Fruit fly (Drosophila melanogaster) whole organism, embryonic: Measurements from ENCODE around the gene Cpr67Fb.
A peak's percentile ranks its signal among the peaks of the same experiment; 100 is the strongest.

Experiments used
- Atf6 ChIP-seq: fragments of 200-800 bp; sonication (Bioruptor generic); IDR thresholded peaks from 2 replicates; pipeline ENCODE4 v1.3.6; 2022; ENCODE audit warnings: missing biosample characterization, missing genetic modification characterization
- BEAF-32 ChIP-seq: fragments of 200-800 bp; sonication (Bioruptor generic); optimal IDR thresholded peaks from 3 replicates; lab custom pipeline; 2017; ENCODE audit warnings: missing biosample characterization, missing genetic modification characterization, mild to moderate bottlenecking, moderate library complexity, missing genetic modification reagents
- BtbVII ChIP-seq: fragments of 200-800 bp; sonication (Bioruptor generic); optimal IDR thresholded peaks from 3 replicates; lab custom pipeline; 2017; ENCODE audit warnings: missing biosample characterization, mild to moderate bottlenecking, missing genetic modification characterization
- CG10366 ChIP-seq: fragments of 200-800 bp; sonication (Bioruptor generic); IDR thresholded peaks from 2 replicates; pipeline ENCODE4 v1.3.6; 2022; ENCODE audit warnings: missing biosample characterization, missing genetic modification characterization
- CG10431 ChIP-seq: fragments of 200-800 bp; sonication (Bioruptor generic); optimal IDR thresholded peaks from 3 replicates; lab custom pipeline; 2018; ENCODE audit warnings: missing biosample characterization, mild to moderate bottlenecking, missing genetic modification characterization
- CG10543 ChIP-seq: fragments of 200-800 bp; sonication (Bioruptor generic); optimal IDR thresholded peaks from 3 replicates; lab custom pipeline; 2017; ENCODE audit warnings: missing biosample characterization, mild to moderate bottlenecking, missing genetic modification characterization, moderate library complexity
- CG10979 ChIP-seq: fragments of 200-800 bp; sonication (Bioruptor generic); optimal IDR thresholded peaks from 2 replicates; lab custom pipeline; 2018; ENCODE audit warnings: missing biosample characterization, mild to moderate bottlenecking, missing genetic modification characterization, moderate library complexity
- CG11247 ChIP-seq: fragments of 200-800 bp; sonication (Bioruptor generic); IDR thresholded peaks from 2 replicates; pipeline ENCODE4 v1.3.6; 2022; ENCODE audit warnings: missing biosample characterization, missing genetic modification characterization
- CG14014 ChIP-seq: fragments of 200-800 bp; sonication (Bioruptor generic); IDR thresholded peaks from 2 replicates; pipeline ENCODE4 v1.3.6; 2022; ENCODE audit warnings: missing biosample characterization, missing genetic modification characterization
- CG14965 ChIP-seq: fragments of 200-800 bp; sonication (Bioruptor generic); optimal IDR thresholded peaks from 2 replicates; lab custom pipeline; 2016; ENCODE audit warnings: missing biosample characterization, missing genetic modification characterization, borderline replicate concordance
- CG15073 ChIP-seq: fragments of 200-800 bp; sonication (Bioruptor generic); optimal IDR thresholded peaks from 2 replicates; lab custom pipeline; 2016; ENCODE audit warnings: missing biosample characterization, missing genetic modification characterization
- CG15269 ChIP-seq: fragments of 200-800 bp; sonication (Bioruptor generic); optimal IDR thresholded peaks from 2 replicates; lab custom pipeline; 2018; ENCODE audit warnings: missing biosample characterization, mild to moderate bottlenecking, missing genetic modification characterization, moderate library complexity
- CG17361 ChIP-seq: fragments of 200-800 bp; sonication (Bioruptor generic); IDR thresholded peaks from 3 replicates; pipeline ENCODE4 v1.3.6; 2022; ENCODE audit warnings: missing biosample characterization, missing genetic modification characterization
- CG31388 ChIP-seq: fragments of 200-800 bp; sonication (Bioruptor generic); optimal IDR thresholded peaks from 2 replicates; lab custom pipeline; 2016; ENCODE audit warnings: missing biosample characterization, missing genetic modification characterization
- CG3281 ChIP-seq: fragments of 200-800 bp; sonication (Bioruptor generic); optimal IDR thresholded peaks from 3 replicates; lab custom pipeline; 2017; ENCODE audit warnings: missing biosample characterization, mild to moderate bottlenecking, missing genetic modification characterization
- CG34224 ChIP-seq: fragments of 200-800 bp; sonication (Bioruptor generic); IDR thresholded peaks from 3 replicates; pipeline ENCODE4 v1.3.6; 2022; ENCODE audit warnings: missing biosample characterization, missing genetic modification characterization; ENCODE audit not compliant: partially characterized antibody
- CG43689 ChIP-seq: fragments of 200-800 bp; sonication (Bioruptor generic); IDR thresholded peaks from 2 replicates; pipeline ENCODE4 v1.3.6; 2022; ENCODE audit warnings: missing biosample characterization, missing genetic modification characterization
- CG4424 ChIP-seq: fragments of 200-800 bp; sonication (Bioruptor generic); optimal IDR thresholded peaks from 3 replicates; lab custom pipeline; 2016; ENCODE audit warnings: missing biosample characterization, missing genetic modification characterization
- CG7963 ChIP-seq: fragments of 200-800 bp; sonication (Bioruptor generic); IDR thresholded peaks from 3 replicates; pipeline ENCODE4 v1.3.6; 2022; ENCODE audit warnings: missing biosample characterization, missing genetic modification characterization; ENCODE audit not compliant: partially characterized antibody
- CG8089 ChIP-seq: fragments of 200-800 bp; sonication (Bioruptor generic); optimal IDR thresholded peaks from 3 replicates; lab custom pipeline; 2016; ENCODE audit warnings: missing biosample characterization, missing genetic modification characterization
- CG8281 ChIP-seq: fragments of 200-800 bp; sonication (Bioruptor generic); optimal IDR thresholded peaks from 2 replicates; lab custom pipeline; 2018; ENCODE audit warnings: missing biosample characterization, mild to moderate bottlenecking, missing genetic modification characterization, moderate library complexity
- Dbx ChIP-seq: fragments of 200-800 bp; sonication (Bioruptor generic); IDR thresholded peaks from 3 replicates; pipeline ENCODE4 v1.3.6; 2022; ENCODE audit warnings: missing biosample characterization, missing genetic modification characterization
- Dfd ChIP-seq, 2 experiments: fragments of >200 bp; optimal IDR thresholded peaks; 2 replicates each; lab custom pipeline; 2017; ENCODE audit warnings: missing biosample characterization in 2 of 2, missing genetic modification characterization in 2 of 2
- GATAe ChIP-seq: fragments of 200-800 bp; sonication (Bioruptor generic); conservative IDR thresholded peaks from 2 replicates; pipeline ENCODE4 v1.3.6; 2022; ENCODE audit warnings: missing biosample characterization, missing genetic modification characterization
- Gsc ChIP-seq: fragments of 200-800 bp; sonication (Bioruptor generic); IDR thresholded peaks from 2 replicates; pipeline ENCODE4 v1.3.6; 2022; ENCODE audit warnings: missing biosample characterization, missing genetic modification characterization
- HmgZ ChIP-seq: fragments of 200-800 bp; sonication (Bioruptor generic); optimal IDR thresholded peaks from 2 replicates; lab custom pipeline; 2018; ENCODE audit warnings: missing biosample characterization, mild to moderate bottlenecking, missing genetic modification characterization
- MTF-1 ChIP-seq: fragments of 200-800 bp; sonication (Bioruptor generic); optimal IDR thresholded peaks from 2 replicates; lab custom pipeline; 2018; ENCODE audit warnings: missing biosample characterization, mild to moderate bottlenecking, missing genetic modification characterization, borderline replicate concordance
- Mad ChIP-seq: fragments of 200-800 bp; sonication (Bioruptor generic); optimal IDR thresholded peaks from 2 replicates; lab custom pipeline; 2016; ENCODE audit warnings: missing biosample characterization, missing genetic modification characterization
- NC2β ChIP-seq: fragments of 200-800 bp; sonication (Bioruptor generic); optimal IDR thresholded peaks from 2 replicates; lab custom pipeline; 2016; ENCODE audit warnings: missing biosample characterization, missing genetic modification characterization
- PHDP ChIP-seq: fragments of 200-800 bp; sonication (Bioruptor generic); optimal IDR thresholded peaks from 3 replicates; lab custom pipeline; 2018; ENCODE audit warnings: missing biosample characterization, mild to moderate bottlenecking, missing genetic modification characterization, moderate library complexity
- Spps ChIP-seq: fragments of 200-800 bp; sonication (Bioruptor generic); optimal IDR thresholded peaks from 2 replicates; lab custom pipeline; 2018; ENCODE audit warnings: missing biosample characterization, mild to moderate bottlenecking, missing genetic modification characterization
- Sry-β ChIP-seq: fragments of 200-800 bp; sonication (Bioruptor generic); optimal IDR thresholded peaks from 2 replicates; lab custom pipeline; 2018; ENCODE audit warnings: missing biosample characterization, mild to moderate bottlenecking, missing genetic modification characterization, moderate library complexity
- TFAM ChIP-seq: fragments of 200-800 bp; sonication (Bioruptor generic); optimal IDR thresholded peaks from 2 replicates; lab custom pipeline; 2017; ENCODE audit warnings: missing biosample characterization, missing genetic modification characterization, inconsistent platforms
- ac ChIP-seq: fragments of 200-800 bp; sonication (Bioruptor generic); optimal IDR thresholded peaks from 3 replicates; lab custom pipeline; 2017; ENCODE audit warnings: missing biosample characterization, mild to moderate bottlenecking, missing genetic modification characterization
- dmrt11E ChIP-seq: fragments of 200-800 bp; sonication (Bioruptor generic); optimal IDR thresholded peaks from 3 replicates; lab custom pipeline; 2018; ENCODE audit warnings: missing biosample characterization, mild to moderate bottlenecking, missing genetic modification characterization, moderate library complexity
- gcm2 ChIP-seq: fragments of 200-800 bp; sonication (Bioruptor generic); optimal IDR thresholded peaks from 2 replicates; lab custom pipeline; 2016; ENCODE audit warnings: missing biosample characterization, missing genetic modification characterization
- her ChIP-seq: fragments of 200-800 bp; sonication (Bioruptor generic); optimal IDR thresholded peaks from 2 replicates; lab custom pipeline; 2016; ENCODE audit warnings: missing biosample characterization, missing genetic modification characterization
- mam ChIP-seq: fragments of 200-800 bp; sonication (Bioruptor generic); optimal IDR thresholded peaks from 3 replicates; lab custom pipeline; 2016; ENCODE audit warnings: missing biosample characterization, missing genetic modification characterization
- nerfin-2 ChIP-seq: fragments of 200-800 bp; sonication (Bioruptor generic); IDR thresholded peaks from 2 replicates; pipeline ENCODE4 v1.3.6; 2022; ENCODE audit warnings: missing biosample characterization, missing genetic modification characterization; ENCODE audit not compliant: partially characterized antibody
- phol ChIP-seq: fragments of 200-800 bp; sonication (Bioruptor generic); optimal IDR thresholded peaks from 3 replicates; lab custom pipeline; 2018; ENCODE audit warnings: missing biosample characterization, mild to moderate bottlenecking, missing genetic modification characterization, moderate library complexity
- pum ChIP-seq: fragments of 200-800 bp; sonication (Bioruptor generic); optimal IDR thresholded peaks from 2 replicates; lab custom pipeline; 2016; ENCODE audit warnings: missing biosample characterization, missing genetic modification characterization
- ranshi ChIP-seq: fragments of 200-800 bp; sonication (Bioruptor generic); IDR thresholded peaks from 2 replicates; pipeline ENCODE4 v1.3.6; 2022; ENCODE audit warnings: missing biosample characterization, missing genetic modification characterization
- row ChIP-seq: fragments of 200-800 bp; sonication (Bioruptor generic); IDR thresholded peaks from 3 replicates; pipeline ENCODE4 v1.3.6; 2022; ENCODE audit warnings: missing biosample characterization, missing genetic modification characterization
- sens ChIP-seq: fragments of 200-800 bp; sonication (Bioruptor generic); peaks from one replicate; lab custom pipeline; 2016; ENCODE audit warnings: missing biosample characterization, missing genetic modification characterization
- sim ChIP-seq: fragments of 200-800 bp; sonication (Bioruptor generic); IDR thresholded peaks from 2 replicates; pipeline ENCODE4 v1.3.6; 2022; ENCODE audit warnings: missing biosample characterization, missing genetic modification characterization
- sisA ChIP-seq: fragments of 200-800 bp; sonication (Bioruptor generic); IDR thresholded peaks from 2 replicates; pipeline ENCODE4 v1.3.6; 2022; ENCODE audit warnings: missing biosample characterization, missing genetic modification characterization
- so ChIP-seq: fragments of 200-800 bp; sonication (Bioruptor generic); IDR thresholded peaks from 3 replicates; pipeline ENCODE4 v1.3.6; 2022; ENCODE audit warnings: missing biosample characterization, missing genetic modification characterization
- tap ChIP-seq: fragments of 200-800 bp; optimal IDR thresholded peaks from 3 replicates; lab custom pipeline; 2019; ENCODE audit warnings: missing biosample characterization, mild to moderate bottlenecking, missing genetic modification characterization, moderate library complexity
- zen2 ChIP-seq: fragments of 200-800 bp; sonication (Bioruptor generic); IDR thresholded peaks from 3 replicates; pipeline ENCODE4 v1.3.6; 2022; ENCODE audit warnings: missing biosample characterization, missing genetic modification characterization; ENCODE audit not compliant: partially characterized antibody

The Cpr67Fb gene

dm6 chr3L:10866633-10867379 lies 27.2 kb upstream of the Cpr67Fb start (continued):
- TF ChIP-seq CG15269 (tag; lab: Kevin White, UChicago) (peak; percentile 56), CG15073 (GFP tag; lab: Kevin White, UChicago) (no peak), nerfin-2 (GFP tag; lab: Robert Waterston, UW) (no peak), row (peak; percentile 56), Dfd (GFP tag; optimal IDR thresholded peaks at IDR 0.05; lab: Kevin White, UChicago) (no peak), Dbx (GFP tag; lab: Robert Waterston, UW) (0 out of 3 replicates have a peak, but pooled peaks have one; percentile 53), CG10543 (GFP tag; lab: Kevin White, UChicago) (peak; percentile 54), gcm2 (GFP tag; lab: Kevin White, UChicago) (no peak), CG8281 (tag; lab: Kevin White, UChicago) (no peak), Atf6 (peak; percentile 60; the same call in 1 of the 2 replicates), CG11247 (peak; percentile 35), BEAF-32 (no peak), CG14965 (GFP tag; lab: Kevin White, UChicago) (no peak), CG34224 (GFP tag; lab: Robert Waterston, UW) (no peak), pum (GFP tag; lab: Kevin White, UChicago) (no peak), PHDP (tag; lab: Kevin White, UChicago) (peak; percentile 28), ranshi (GFP tag; lab: Robert Waterston, UW) (0 out of 2 replicates have a peak, but pooled peaks have one; percentile 34), CG7963 (GFP tag; lab: Robert Waterston, UW) (no peak), phol (peak; percentile 2), CG31388 (GFP tag; lab: Kevin White, UChicago) (no peak), CG3281 (GFP tag; lab: Kevin White, UChicago) (peak; percentile 71), Mad (no peak), HmgZ (tag; lab: Kevin White, UChicago) (no peak), CG8089 (no peak), Gsc (no peak), ac (GFP tag; lab: Kevin White, UChicago) (no peak), Sry-β (GFP tag; lab: Kevin White, UChicago) (no peak), CG14014 (GFP tag; lab: Robert Waterston, UW) (peak; percentile 55; the same call in 1 of the 2 replicates), NC2β (GFP tag; lab: Kevin White, UChicago) (no peak), TFAM (GFP tag; lab: Kevin White, UChicago) (no peak), CG4424 (GFP tag; lab: Kevin White, UChicago) (peak; percentile 18), her (GFP tag; lab: Kevin White, UChicago) (peak; percentile 65), mam (GFP tag; lab: Kevin White, UChicago) (peak; percentile 61), sens (GFP tag; lab: Kevin White, UChicago) (no peak), sim (GFP tag; lab: Robert Waterston, UW) (no peak), CG10366 (GFP tag; lab: Robert Waterston, UW) (peak; percentile 16; the same call in 1 of the 2 replicates), so (GFP tag; lab: Robert Waterston, UW) (no peak), dmrt11E (tag; lab: Kevin White, UChicago) (no peak), CG10979 (no peak), MTF-1 (GFP tag; lab: Kevin White, UChicago) (no peak), CG10431 (GFP tag; lab: Kevin White, UChicago) (no peak), CG17361 (peak; percentile 42; the same call in 1 of the 3 replicates), CG43689 (no peak; the same call in 1 of the 2 replicates), sisA (GFP tag; lab: Robert Waterston, UW) (no peak), GATAe (GFP tag; lab: Robert Waterston, UW) (no peak; the same call in 1 of the 2 replicates), BtbVII (GFP tag; lab: Kevin White, UChicago) (peak; percentile 12), tap (no peak), zen2 (GFP tag; lab: Robert Waterston, UW) (no peak), Spps (tag; lab: Kevin White, UChicago) (no peak)
